Worm (Caenorhabditis elegans): ENCODE data around the gene chil-21.

DNA sequence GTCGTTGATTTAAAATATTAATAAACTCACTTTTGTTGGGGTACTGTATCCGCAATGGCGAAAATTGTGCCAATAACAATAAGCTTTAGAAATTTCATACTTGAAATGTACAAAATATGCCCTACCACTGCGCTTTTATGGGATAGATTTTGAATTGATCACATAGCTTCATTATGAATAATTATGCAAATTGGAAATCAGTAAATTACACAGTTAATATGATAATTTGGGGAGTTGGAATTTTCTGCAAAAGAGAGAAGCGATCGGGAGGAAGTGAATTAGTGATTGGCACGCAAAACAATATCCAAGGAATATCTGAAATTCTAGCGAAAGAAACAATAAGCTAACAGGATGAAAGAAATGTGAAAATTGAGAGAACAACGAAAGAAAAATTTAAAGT lies 35.7 kb downstream of the chil-21 start, which contains the start of gene M176.10:
- no peak for TF ChIP-seq nhr-120 (GFP tag; IDR thresholded peaks at IDR 0.05)
- no peak for TF ChIP-seq mel-28 (tag; optimal IDR thresholded peaks at IDR 0.05; ENCODE audit: borderline replicate concordance)
- no peak for TF ChIP-seq efl-1 (GFP tag; optimal IDR thresholded peaks at IDR 0.05)
- no peak for TF ChIP-seq ceh-91 (GFP tag; IDR thresholded peaks at IDR 0.05)
- no peak for TF ChIP-seq dpl-1 (GFP tag; optimal IDR thresholded peaks at IDR 0.05)
- TF ChIP-seq nfyb-1 (GFP tag; IDR thresholded peaks at IDR 0.05) = no peak
- no peak for TF ChIP-seq snpc-3.4 (tag; optimal IDR thresholded peaks at IDR 0.05)
- TF ChIP-seq F23B12.7 (tag; optimal IDR thresholded peaks at IDR 0.05; ENCODE audit: insufficient read depth) = no peak
